Fruit fly (Drosophila melanogaster) whole organism, embryonic: ENCODE results near the gene prtp.
"Not testable (repeated sequence)": the region's sequence is repeated elsewhere in the genome, so short reads cannot be mapped to it uniquely, and the experiment has no call there.

Experiments used
- Usf ChIP-seq: fragments of 200-800 bp; sonication (Bioruptor generic); optimal IDR thresholded peaks from 2 replicates; lab custom pipeline; 2017; ENCODE audit warnings: missing genotype, missing biosample characterization, missing genetic modification characterization
- gro ChIP-seq: fragments of 200-800 bp; sonication (Bioruptor generic); optimal IDR thresholded peaks from 2 replicates; lab custom pipeline; 2016; ENCODE audit warnings: missing biosample characterization, missing genetic modification characterization

- not testable (repeated sequence) for TF ChIP-seq gro, Usf (GFP tag; lab: Kevin White, UChicago)
Observed at dm6 chrX:11753973-11754372, 37.4 kb downstream of the prtp start, which contains the start of gene m.
